Worm (Caenorhabditis elegans): ENCODE data around the gene F23A7.4.

The F23A7.4 gene

DNA sequence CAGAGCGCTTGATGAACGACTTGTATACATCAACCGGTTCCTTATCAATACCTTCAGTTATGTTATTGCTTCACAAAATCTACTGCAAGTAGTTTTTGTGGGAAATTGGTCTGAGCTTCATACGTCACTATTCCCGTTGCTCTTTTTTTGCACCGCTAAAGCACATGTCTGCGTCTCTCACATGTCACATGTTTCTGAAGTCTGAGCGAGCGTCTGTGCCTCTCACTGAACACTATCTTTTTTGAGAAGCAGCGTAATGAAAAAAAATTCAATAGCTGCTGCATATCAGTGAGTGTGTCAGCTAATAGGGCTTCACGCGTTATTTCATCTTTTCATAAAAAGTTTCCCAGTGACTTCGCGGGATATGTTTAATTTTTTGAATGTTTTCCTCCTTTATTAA lies 5.9 kb downstream of the F23A7.4 start (continued):
- TF ChIP-seq T20F7.1 (GFP tag; optimal IDR thresholded peaks at IDR 0.05), result no peak
- TF ChIP-seq tag-97 (GFP tag; IDR thresholded peaks at IDR 0.05), result no peak
- no peak for TF ChIP-seq pqm-1 (tag; optimal IDR thresholded peaks at IDR 0.05)
- no peak for TF ChIP-seq zfp-3 (GFP tag; conservative IDR thresholded peaks at IDR 0.05)
- TF ChIP-seq ZK546.5 (tag; optimal IDR thresholded peaks at IDR 0.05), result no peak
- no peak for TF ChIP-seq zip-2 (tag; optimal IDR thresholded peaks at IDR 0.05)
- TF ChIP-seq lim-7 (GFP tag; IDR thresholded peaks at IDR 0.05), result no peak
- no peak for TF ChIP-seq php-3 (GFP tag; IDR thresholded peaks at IDR 0.05)
- peak; percentile 21 for TF ChIP-seq nhr-28 (tag; optimal IDR thresholded peaks at IDR 0.05)
- no peak for TF ChIP-seq dmd-9 (GFP tag; IDR thresholded peaks at IDR 0.05)
- no peak for TF ChIP-seq F44E2.7 (GFP tag; IDR thresholded peaks at IDR 0.05)
- TF ChIP-seq jun-1 (tag; optimal IDR thresholded peaks at IDR 0.05), result no peak
- TF ChIP-seq dve-1 (tag; optimal IDR thresholded peaks at IDR 0.05; ENCODE audit: insufficient read depth), result peak; percentile 40
- no peak for TF ChIP-seq snpc-1.2 (GFP tag; IDR thresholded peaks at IDR 0.05)
- TF ChIP-seq set-16 (GFP tag; IDR thresholded peaks at IDR 0.05), result no peak
- no peak for TF ChIP-seq lin-1 (GFP tag; IDR thresholded peaks at IDR 0.05)
- TF ChIP-seq dmd-6 (GFP tag; IDR thresholded peaks at IDR 0.05), result peak; percentile 78
- TF ChIP-seq hlh-30 (tag; optimal IDR thresholded peaks at IDR 0.05; ENCODE audit: insufficient read depth), result peak; percentile 96
- no peak for TF ChIP-seq madf-9 (GFP tag; conservative IDR thresholded peaks at IDR 0.05)
- no peak for TF ChIP-seq dpl-1 (GFP tag; optimal IDR thresholded peaks at IDR 0.05)
- no peak for TF ChIP-seq lir-3 (tag; optimal IDR thresholded peaks at IDR 0.05)
- no peak for TF ChIP-seq duxl-1 (tag; optimal IDR thresholded peaks at IDR 0.05; ENCODE audit: poor library complexity)
- TF ChIP-seq nhr-6 (tag; optimal IDR thresholded peaks at IDR 0.05), result no peak
- TF ChIP-seq nhr-41 (GFP tag; IDR thresholded peaks at IDR 0.05), result no peak
- TF ChIP-seq T26A8.4 (GFP tag; IDR thresholded peaks at IDR 0.05), result 0 out of 2 replicates have a peak, but pooled peaks have one; percentile 43
- no peak for TF ChIP-seq nhr-25 (tag; optimal IDR thresholded peaks at IDR 0.05; ENCODE audit: borderline replicate concordance, insufficient read depth)
- TF ChIP-seq lsy-2 (tag; optimal IDR thresholded peaks at IDR 0.05), result no peak
- no peak for TF ChIP-seq mes-2 (tag; optimal IDR thresholded peaks at IDR 0.05; ENCODE audit: poor library complexity, severe bottlenecking)
- TF ChIP-seq daf-12 (tag; optimal IDR thresholded peaks at IDR 0.05), result no peak
- peak in 1 of 2 experiments; percentile 60 for TF ChIP-seq mdl-1 (tag; optimal IDR thresholded peaks at IDR 0.05)
- no peak for TF ChIP-seq cey-2 (tag; optimal IDR thresholded peaks at IDR 0.05; ENCODE audit: borderline replicate concordance, insufficient read depth)
- no peak for TF ChIP-seq D1046.2 (GFP tag; IDR thresholded peaks at IDR 0.05)
- peak; percentile 30 for TF ChIP-seq mep-1 (tag; optimal IDR thresholded peaks at IDR 0.05)
- no peak for TF ChIP-seq arid-1 (GFP tag; conservative IDR thresholded peaks at IDR 0.05)
- TF ChIP-seq egl-43 (GFP tag; IDR thresholded peaks at IDR 0.05), result no peak
- no peak for TF ChIP-seq Y48G9A.11 (GFP tag; IDR thresholded peaks at IDR 0.05)
- no peak for TF ChIP-seq fkh-10 (GFP tag; optimal IDR thresholded peaks at IDR 0.05)
- TF ChIP-seq aly-2 (tag; optimal IDR thresholded peaks at IDR 0.05), result no peak
- no peak for TF ChIP-seq snpc-4 (tag; optimal IDR thresholded peaks at IDR 0.05)
- TF ChIP-seq hif-1 (tag; optimal IDR thresholded peaks at IDR 0.05), result peak in 1 of 2 experiments; percentile 9
- no peak for TF ChIP-seq dmd-8 (GFP tag; IDR thresholded peaks at IDR 0.05)
- no peak for TF ChIP-seq lin-13 (GFP tag; optimal IDR thresholded peaks at IDR 0.05)
- TF ChIP-seq R02D3.7 (tag; optimal IDR thresholded peaks at IDR 0.05), result no peak
- no peak for TF ChIP-seq lin-15B (tag; optimal IDR thresholded peaks at IDR 0.05)
- no peak for TF ChIP-seq zip-11 (GFP tag; IDR thresholded peaks at IDR 0.05)
- no peak for TF ChIP-seq F10B5.3 (tag; optimal IDR thresholded peaks at IDR 0.05)
- no peak for TF ChIP-seq pha-4 (GFP tag; IDR thresholded peaks at IDR 0.05)
- TF ChIP-seq pha-4 (tag; optimal IDR thresholded peaks at IDR 0.05), result no peak
- no peak for TF ChIP-seq ctbp-1 (GFP tag; IDR thresholded peaks at IDR 0.05)
- no peak for TF ChIP-seq egl-27 (tag; optimal IDR thresholded peaks at IDR 0.05)
- TF ChIP-seq ceh-82 (tag; optimal IDR thresholded peaks at IDR 0.05), result no peak

Data from whole organism, L4 larva.